Worm (Caenorhabditis elegans) whole organism, young adult: Measurements from ENCODE around the gene K11H12.5.

Experiments used
- B0035.1 ChIP-seq: sonication (generic microtip); optimal IDR thresholded peaks from 2 replicates; lab custom pipeline; 2016; ENCODE audit warnings: missing genetic modification characterization, mild to moderate bottlenecking, missing compliant biosample characterization, missing genotype, missing genetic modification reagents
- B0336.3 ChIP-seq: fragments of 200-800 bp; sonication (Bioruptor generic); IDR thresholded peaks from 2 replicates; pipeline ENCODE4 v1.3.6; 2022; ENCODE audit warnings: missing genetic modification characterization, missing compliant biosample characterization
- F10E7.11 ChIP-seq: sonication (generic microtip); optimal IDR thresholded peaks from 2 replicates; lab custom pipeline; 2017; ENCODE audit warnings: mild to moderate bottlenecking, missing genetic modification characterization, moderate library complexity, missing compliant biosample characterization
- F57C9.4 ChIP-seq: sonication (generic microtip); optimal IDR thresholded peaks from 2 replicates; lab custom pipeline; 2017; ENCODE audit warnings: mild to moderate bottlenecking, missing genetic modification characterization, missing compliant biosample characterization
- K11D2.4 ChIP-seq: fragments of 200-800 bp; sonication (Bioruptor generic); IDR thresholded peaks from 2 replicates; pipeline ENCODE4 v1.3.6; 2022; ENCODE audit warnings: missing genetic modification reagents, missing genetic modification characterization, missing compliant biosample characterization
- K12H6.12 ChIP-seq: fragments of 200-800 bp; sonication (Bioruptor generic); optimal IDR thresholded peaks from 2 replicates; lab custom pipeline; 2018; ENCODE audit warnings: mild to moderate bottlenecking, missing genetic modification characterization, missing compliant biosample characterization
- T07F8.4 ChIP-seq: sonication (generic microtip); optimal IDR thresholded peaks from 2 replicates; lab custom pipeline; 2016; ENCODE audit warnings: mild to moderate bottlenecking, missing genetic modification characterization, moderate library complexity, missing compliant biosample characterization
- Y53G8AR.9 ChIP-seq: fragments of 200-800 bp; sonication (Bioruptor generic); conservative IDR thresholded peaks from 2 replicates; pipeline ENCODE4 v1.3.6; 2022; ENCODE audit warnings: missing genetic modification reagents, missing genetic modification characterization, missing compliant biosample characterization
- ZK185.1 ChIP-seq: sonication (generic microtip); optimal IDR thresholded peaks from 2 replicates; lab custom pipeline; 2016; ENCODE audit warnings: mild to moderate bottlenecking, missing genetic modification characterization, missing compliant biosample characterization; ENCODE audit not compliant: poor library complexity, severe bottlenecking
- aptf-3 ChIP-seq: fragments of 200-800 bp; sonication (Bioruptor generic); IDR thresholded peaks from 2 replicates; pipeline ENCODE4 v1.3.6; 2022; ENCODE audit warnings: missing genetic modification characterization, missing compliant biosample characterization
- atf-7 ChIP-seq: sonication (generic microtip); optimal IDR thresholded peaks from 2 replicates; lab custom pipeline; 2017; ENCODE audit warnings: mild to moderate bottlenecking, missing genetic modification characterization, missing compliant biosample characterization
- cebp-1 ChIP-seq, 2 experiments: fragments of 200-800 bp in 1 of 2; sonication (Bioruptor generic) in 1 of 2; sonication (generic microtip) in 1 of 2; IDR thresholded peaks in 1 of 2; optimal IDR thresholded peaks in 1 of 2; 2 replicates each; pipeline versions ENCODE4 v1.3.6 to Lab custom; 2017 to 2022; ENCODE audit warnings: missing compliant biosample characterization in 2 of 2, missing genetic modification characterization in 2 of 2, mild to moderate bottlenecking in 1 of 2, missing genetic modification reagents in 1 of 2, moderate library complexity in 1 of 2
- ceh-58 ChIP-seq: fragments of 200-800 bp; sonication (Bioruptor generic); IDR thresholded peaks from 2 replicates; pipeline ENCODE4 v1.3.6; 2022; ENCODE audit warnings: missing genetic modification characterization, missing compliant biosample characterization
- ceh-79 ChIP-seq: sonication (generic microtip); optimal IDR thresholded peaks from 2 replicates; lab custom pipeline; 2017; ENCODE audit warnings: mild to moderate bottlenecking, missing genetic modification characterization, missing compliant biosample characterization
- ceh-91 ChIP-seq: fragments of 200-800 bp; sonication (Bioruptor generic); IDR thresholded peaks from 2 replicates; pipeline ENCODE4 v1.3.6; 2022; ENCODE audit warnings: missing genetic modification reagents, missing genetic modification characterization, missing compliant biosample characterization
- chd-7 ChIP-seq: sonication (generic microtip); optimal IDR thresholded peaks from 2 replicates; lab custom pipeline; 2016; ENCODE audit warnings: mild to moderate bottlenecking, missing genetic modification characterization, moderate library complexity, missing compliant biosample characterization
- die-1 ChIP-seq: sonication (generic microtip); optimal IDR thresholded peaks from 2 replicates; lab custom pipeline; 2016; ENCODE audit warnings: missing genotype, mild to moderate bottlenecking, missing genetic modification characterization, missing compliant biosample characterization
- dpff-1 ChIP-seq: sonication (generic microtip); optimal IDR thresholded peaks from 2 replicates; lab custom pipeline; 2017; ENCODE audit warnings: mild to moderate bottlenecking, missing genetic modification characterization, missing compliant biosample characterization
- efl-1 ChIP-seq: fragments of 150-350 bp; optimal IDR thresholded peaks from 2 replicates; lab custom pipeline; 2014; ENCODE audit warnings: missing biosample characterization, missing genetic modification reagents, missing genetic modification characterization
- egrh-3 ChIP-seq: fragments of 200-800 bp; sonication (Bioruptor generic); IDR thresholded peaks from 2 replicates; pipeline ENCODE4 v1.3.6; 2022; ENCODE audit warnings: missing genetic modification reagents, missing genetic modification characterization, missing compliant biosample characterization
- ekl-4 ChIP-seq: fragments of 200-800 bp; sonication (Bioruptor generic); IDR thresholded peaks from 2 replicates; pipeline ENCODE4 v1.3.6; 2022; ENCODE audit warnings: missing genetic modification reagents, missing genetic modification characterization, missing compliant biosample characterization
- fkh-3 ChIP-seq: sonication (generic microtip); optimal IDR thresholded peaks from 2 replicates; lab custom pipeline; 2016; ENCODE audit warnings: mild to moderate bottlenecking, missing genetic modification characterization, missing compliant biosample characterization
- gei-17 ChIP-seq: fragments of 200-800 bp; sonication (Bioruptor generic); optimal IDR thresholded peaks from 2 replicates; lab custom pipeline; 2018; ENCODE audit warnings: mild to moderate bottlenecking, missing genetic modification characterization, missing compliant biosample characterization
- hmg-1.2 ChIP-seq: fragments of 200-800 bp; sonication (Bioruptor generic); IDR thresholded peaks from 2 replicates; pipeline ENCODE4 v1.3.6; 2022; ENCODE audit warnings: missing genetic modification reagents, missing genetic modification characterization, missing compliant biosample characterization
- lin-26 ChIP-seq: fragments of 200-800 bp; sonication (Bioruptor generic); IDR thresholded peaks from 2 replicates; pipeline ENCODE4 v1.3.6; 2022; ENCODE audit warnings: missing genetic modification reagents, missing genetic modification characterization, missing compliant biosample characterization
- lin-35 ChIP-seq, 3 experiments: fragments of 150-350 bp in 2 of 3; sonication (generic microtip) in 1 of 3; optimal IDR thresholded peaks; 2 replicates each; lab custom pipeline; 2014 to 2018; ENCODE audit warnings: missing biosample characterization in 3 of 3, missing genetic modification characterization in 3 of 3, missing genetic modification reagents in 3 of 3
- lin-40 ChIP-seq: sonication (generic microtip); optimal IDR thresholded peaks from 2 replicates; lab custom pipeline; 2016; ENCODE audit warnings: missing genetic modification characterization, mild to moderate bottlenecking, missing compliant biosample characterization, missing genotype, missing genetic modification reagents
- lsl-1 ChIP-seq: fragments of 200-800 bp; sonication (Bioruptor generic); optimal IDR thresholded peaks from 2 replicates; lab custom pipeline; 2018; ENCODE audit warnings: mild to moderate bottlenecking, missing genetic modification characterization, moderate library complexity, missing compliant biosample characterization
- lsy-27 ChIP-seq: sonication (generic microtip); optimal IDR thresholded peaks from 2 replicates; lab custom pipeline; 2017; ENCODE audit warnings: missing genetic modification characterization, mild to moderate bottlenecking, missing compliant biosample characterization, antibody characterized with exemption, missing genotype, borderline replicate concordance; ENCODE audit not compliant: insufficient read depth
- madf-8 ChIP-seq: fragments of 200-800 bp; sonication (Bioruptor generic); conservative IDR thresholded peaks from 2 replicates; pipeline ENCODE4 v1.3.6; 2022; ENCODE audit warnings: missing genetic modification reagents, missing genetic modification characterization, missing compliant biosample characterization
- mel-28 ChIP-seq: sonication (generic microtip); optimal IDR thresholded peaks from 2 replicates; lab custom pipeline; 2016; ENCODE audit warnings: borderline replicate concordance, mild to moderate bottlenecking, missing genetic modification characterization, missing compliant biosample characterization
- rcor-1 ChIP-seq: fragments of 200-800 bp; sonication (Bioruptor generic); IDR thresholded peaks from 2 replicates; pipeline ENCODE4 v1.3.6; 2022; ENCODE audit warnings: missing genetic modification reagents, missing genetic modification characterization, missing compliant biosample characterization
- repo-1 ChIP-seq: sonication (generic microtip); optimal IDR thresholded peaks from 2 replicates; lab custom pipeline; 2017; ENCODE audit warnings: mild to moderate bottlenecking, missing genetic modification characterization, missing compliant biosample characterization
- snpc-4 ChIP-seq, 5 experiments: fragments of 150-350 bp in 1 of 5; sonication (generic microtip) in 4 of 5; optimal IDR thresholded peaks; 2 replicates each; lab custom pipeline; 2014 to 2018; ENCODE audit warnings: missing genetic modification characterization in 5 of 5, missing biosample characterization in 3 of 5, antibody characterized with exemption in 2 of 5, mild to moderate bottlenecking in 2 of 5, missing compliant biosample characterization in 2 of 5, missing genotype in 2 of 5, moderate library complexity in 2 of 5, missing genetic modification reagents in 1 of 5
- tbp1 ChIP-seq: fragments of 200-800 bp; sonication (Bioruptor generic); optimal IDR thresholded peaks from 2 replicates; lab custom pipeline; 2018; ENCODE audit warnings: mild to moderate bottlenecking, missing genetic modification characterization, missing compliant biosample characterization
- unc-62 ChIP-seq: fragments of 150-350 bp; optimal IDR thresholded peaks from 2 replicates; lab custom pipeline; 2014; ENCODE audit warnings: missing biosample characterization, missing genetic modification reagents, missing genetic modification characterization
- zfh-2 ChIP-seq: fragments of 200-800 bp; sonication (Bioruptor generic); conservative IDR thresholded peaks from 2 replicates; pipeline ENCODE4 v1.3.6; 2022; ENCODE audit warnings: missing genetic modification reagents, missing genetic modification characterization, missing compliant biosample characterization
- ztf-25 ChIP-seq: fragments of 200-800 bp; sonication (Bioruptor generic); IDR thresholded peaks from 2 replicates; pipeline ENCODE4 v1.3.6; 2022; ENCODE audit warnings: missing genetic modification reagents, missing genetic modification characterization, missing compliant biosample characterization
- ztf-26 ChIP-seq: sonication (generic microtip); optimal IDR thresholded peaks from 2 replicates; lab custom pipeline; 2017; ENCODE audit warnings: missing genetic modification characterization, missing compliant biosample characterization
- ztf-28 ChIP-seq: fragments of 200-800 bp; sonication (Bioruptor generic); IDR thresholded peaks from 2 replicates; pipeline ENCODE4 v1.3.6; 2022; ENCODE audit warnings: missing genetic modification reagents, missing genetic modification characterization, missing compliant biosample characterization

K11H12.5 gene

ce11 chrIV:654526-655440, 21.6 kb upstream of the K11H12.5 start, which contains the start of the genes rpl-15 and K11H12.8 (continued):
- TF ChIP-seq ztf-28 (GFP tag; lab: Robert Waterston, UW) (peak; percentile 99), B0035.1 (peak; percentile 93), unc-62 (peak; percentile 85), ceh-91 (GFP tag; lab: Robert Waterston, UW) (peak; percentile 98), madf-8 (GFP tag; lab: Robert Waterston, UW) (peak; percentile 91), die-1 (peak; percentile 95), ztf-25 (GFP tag; lab: Robert Waterston, UW) (peak; percentile 99), T07F8.4 (tag; lab: Kevin White, UChicago) (peak; percentile 92), fkh-3 (tag; lab: Kevin White, UChicago) (peak; percentile 62), gei-17 (peak; percentile 92), ceh-79 (peak; percentile 95), hmg-1.2 (GFP tag; lab: Robert Waterston, UW) (peak; percentile 95), aptf-3 (GFP tag; lab: Robert Waterston, UW) (peak; percentile 77; the same call in 1 of the 2 replicates), ZK185.1 (tag; lab: Kevin White, UChicago) (peak; percentile 99), K12H6.12 (tag; lab: Kevin White, UChicago) (peak; percentile 100), snpc-4 (GFP tag; optimal IDR thresholded peaks at IDR 0.05; lab: Kevin White, UChicago) (peak; percentile 95), snpc-4 (tag; optimal IDR thresholded peaks at IDR 0.05; lab: Kevin White, UChicago) (peak; percentile 95 to 97 (median 96)), K11D2.4 (GFP tag; lab: Robert Waterston, UW) (peak; percentile 100)

DNA sequence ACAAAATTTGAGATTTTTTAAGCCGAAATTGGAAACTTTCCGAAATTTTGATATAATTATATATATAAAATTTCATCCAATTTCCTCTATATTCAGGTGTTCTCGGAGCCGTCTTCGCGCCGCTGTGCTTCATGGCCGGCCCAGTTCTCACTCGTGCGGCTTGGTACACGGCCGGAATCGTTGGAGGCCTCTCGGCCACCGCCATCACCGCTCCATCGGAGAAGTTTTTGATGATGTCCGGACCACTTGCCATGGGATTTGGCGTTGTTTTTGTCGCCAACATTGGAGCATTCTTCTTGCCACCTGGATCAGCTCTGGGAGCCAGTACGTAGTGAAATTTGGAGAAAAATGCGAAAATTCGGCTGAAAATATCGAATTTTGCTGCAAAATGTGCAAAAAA, 19.3 kb upstream of the K11H12.5 start:
- TF ChIP-seq fkh-3 (tag; lab: Kevin White, UChicago): no peak
- no peak for TF ChIP-seq lsy-27
- TF ChIP-seq zfh-2 (GFP tag; lab: Robert Waterston, UW): peak; percentile 78
- no peak for TF ChIP-seq efl-1
- TF ChIP-seq repo-1 (tag; lab: Kevin White, UChicago): peak; percentile 14
- no peak for TF ChIP-seq lin-35 (GFP tag; optimal IDR thresholded peaks at IDR 0.05; lab: Kevin White, UChicago)
- TF ChIP-seq ceh-58 (GFP tag; lab: Robert Waterston, UW): 0 out of 2 replicates have a peak, but pooled peaks have one; percentile 50
- no peak for TF ChIP-seq ekl-4 (GFP tag; lab: Robert Waterston, UW)

DNA sequence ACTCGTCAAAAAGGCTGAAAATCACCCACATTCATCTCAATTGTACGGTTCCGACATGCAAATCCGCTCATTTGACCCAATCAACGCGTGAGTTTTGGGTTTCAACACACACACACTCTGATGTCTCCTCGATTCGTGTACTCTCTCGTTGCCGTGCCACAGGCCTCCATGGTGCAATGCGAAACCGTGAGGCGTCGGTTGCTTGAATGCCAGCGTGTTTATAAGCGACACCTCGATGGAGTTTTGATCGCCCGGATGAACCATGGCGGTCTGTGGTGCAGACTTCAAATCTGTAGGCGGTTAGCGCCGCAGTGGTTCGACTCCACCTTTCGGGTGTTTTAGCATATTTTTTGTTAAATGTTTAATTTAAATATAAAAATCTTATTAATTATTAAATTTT, 18.4 kb upstream of the K11H12.5 start:
- peak; percentile 41 for TF ChIP-seq repo-1 (tag; lab: Kevin White, UChicago)
- peak; percentile 48 for TF ChIP-seq ztf-26 (tag; lab: Kevin White, UChicago)
- TF ChIP-seq zfh-2 (GFP tag; lab: Robert Waterston, UW): peak; percentile 52; the same call in 1 of the 2 replicates
- TF ChIP-seq rcor-1 (GFP tag; lab: Robert Waterston, UW): peak; percentile 68
- peak; percentile 69 for TF ChIP-seq lsl-1 (GFP tag; lab: Kevin White, UChicago)
- no peak for TF ChIP-seq F57C9.4
- TF ChIP-seq hmg-1.2 (GFP tag; lab: Robert Waterston, UW): peak; percentile 96
- peak; percentile 66 for TF ChIP-seq lin-26 (GFP tag; lab: Robert Waterston, UW)
- no peak for TF ChIP-seq mel-28 (tag; lab: Kevin White, UChicago)
- peak; percentile 80 for TF ChIP-seq ekl-4 (GFP tag; lab: Robert Waterston, UW)
- TF ChIP-seq aptf-3 (GFP tag; lab: Robert Waterston, UW): 0 out of 2 replicates have a peak, but pooled peaks have one; percentile 48
- peak; percentile 55; the same call in 1 of the 2 replicates for TF ChIP-seq B0336.3 (GFP tag; lab: Robert Waterston, UW)
- no peak for TF ChIP-seq F10E7.11 (tag; lab: Kevin White, UChicago)
- no peak for TF ChIP-seq atf-7
- peak; percentile 44 for TF ChIP-seq ZK185.1 (tag; lab: Kevin White, UChicago)
- TF ChIP-seq Y53G8AR.9 (GFP tag; lab: Robert Waterston, UW): peak; percentile 79
- no peak for TF ChIP-seq lin-40
- TF ChIP-seq dpff-1 (tag; lab: Kevin White, UChicago): no peak
- TF ChIP-seq cebp-1 (GFP tag; IDR thresholded peaks at IDR 0.05; lab: Robert Waterston, UW): 0 out of 2 replicates have a peak, but pooled peaks have one; percentile 42
- peak; percentile 66 for TF ChIP-seq cebp-1 (tag; optimal IDR thresholded peaks at IDR 0.05; lab: Kevin White, UChicago)
- TF ChIP-seq unc-62: no peak
- peak; percentile 81 for TF ChIP-seq tbp1 (GFP tag; lab: Kevin White, UChicago)
- TF ChIP-seq chd-7 (tag; lab: Kevin White, UChicago): peak; percentile 4
- no peak for TF ChIP-seq egrh-3 (GFP tag; lab: Robert Waterston, UW)
